Worm (Caenorhabditis elegans) whole organism, L1 larva: Measurements from ENCODE around the gene C54C6.4.

Source experiments
- ama-1 ChIP-seq: fragments of 150-350 bp; optimal IDR thresholded peaks from 2 replicates; lab custom pipeline; 2014
- jun-1 ChIP-seq: fragments of 150-350 bp; optimal IDR thresholded peaks from 2 replicates; lab custom pipeline; 2014; ENCODE audit warnings: missing biosample characterization, missing genetic modification reagents, missing genetic modification characterization
- lir-3 ChIP-seq: sonication (generic microtip); optimal IDR thresholded peaks from 2 replicates; lab custom pipeline; 2016; ENCODE audit warnings: mild to moderate bottlenecking, missing genetic modification characterization, moderate library complexity, missing compliant biosample characterization; ENCODE audit not compliant: poor library complexity
- mep-1 ChIP-seq: fragments of 150-350 bp; optimal IDR thresholded peaks from 2 replicates; lab custom pipeline; 2014; ENCODE audit warnings: missing biosample characterization, missing genetic modification characterization
- zag-1 ChIP-seq: fragments of 150-350 bp; optimal IDR thresholded peaks from 2 replicates; lab custom pipeline; 2014; ENCODE audit warnings: missing biosample characterization, missing genetic modification characterization

DNA sequence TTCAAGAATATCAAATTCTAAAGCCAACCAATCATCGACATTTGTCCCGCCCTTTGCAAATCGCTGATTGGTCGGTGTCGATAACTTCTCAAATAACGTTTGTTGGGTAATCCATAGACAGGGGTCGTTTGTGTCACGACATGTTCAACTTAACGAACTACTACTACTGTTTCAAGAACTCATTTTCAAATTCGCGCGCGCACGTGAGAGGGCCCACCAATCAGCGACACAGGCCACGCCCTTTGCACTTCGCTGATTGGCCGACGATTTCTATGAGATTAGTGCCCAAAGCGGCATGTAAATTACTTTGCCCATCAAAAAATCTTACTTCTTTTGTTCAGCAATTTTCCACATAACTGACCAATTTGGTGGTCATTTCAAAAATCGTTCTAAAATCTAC lies 41.2 kb downstream of the C54C6.4 start:
- no peak for TF ChIP-seq zag-1
- TF ChIP-seq mep-1 (tag; lab: Kevin White, UChicago): no peak
- no peak for TF ChIP-seq lir-3 (tag; lab: Kevin White, UChicago)
- no peak for TF ChIP-seq jun-1 (tag; lab: Kevin White, UChicago)
- TF ChIP-seq ama-1: no peak
